Fruit fly (Drosophila melanogaster) whole organism, embryonic: ENCODE results near the gene Etl1.
A peak's percentile ranks its signal among the peaks of the same experiment; 100 is the strongest.

ENCODE experiments used
- Abd-B ChIP-seq: fragments of 200-800 bp; sonication (Bioruptor generic); optimal IDR thresholded peaks from 2 replicates; lab custom pipeline; 2018; ENCODE audit warnings: missing biosample characterization, mild to moderate bottlenecking, missing genetic modification characterization, moderate library complexity
- CG10209 ChIP-seq: fragments of 200-800 bp; sonication (Bioruptor generic); optimal IDR thresholded peaks from 3 replicates; lab custom pipeline; 2017; ENCODE audit warnings: missing biosample characterization, mild to moderate bottlenecking, missing genetic modification characterization, missing genetic modification reagents
- CG1024 ChIP-seq: fragments of 200-800 bp; sonication (Bioruptor generic); IDR thresholded peaks from 2 replicates; pipeline ENCODE4 v1.3.6; 2022; ENCODE audit warnings: missing biosample characterization, missing genetic modification characterization
- CG10431 ChIP-seq: fragments of 200-800 bp; sonication (Bioruptor generic); optimal IDR thresholded peaks from 3 replicates; lab custom pipeline; 2018; ENCODE audit warnings: missing biosample characterization, mild to moderate bottlenecking, missing genetic modification characterization
- CG10979 ChIP-seq: fragments of 200-800 bp; sonication (Bioruptor generic); optimal IDR thresholded peaks from 2 replicates; lab custom pipeline; 2018; ENCODE audit warnings: missing biosample characterization, mild to moderate bottlenecking, missing genetic modification characterization, moderate library complexity
- CG12659 ChIP-seq: fragments of 200-800 bp; sonication (Bioruptor generic); optimal IDR thresholded peaks from 3 replicates; lab custom pipeline; 2017; ENCODE audit warnings: mild to moderate bottlenecking, missing biosample characterization, missing genetic modification reagents, missing genetic modification characterization
- CG14667 ChIP-seq: fragments of 200-800 bp; sonication (Bioruptor generic); IDR thresholded peaks from 2 replicates; pipeline ENCODE4 v1.3.6; 2022; ENCODE audit warnings: missing biosample characterization, missing genetic modification characterization
- CG15269 ChIP-seq: fragments of 200-800 bp; sonication (Bioruptor generic); optimal IDR thresholded peaks from 2 replicates; lab custom pipeline; 2018; ENCODE audit warnings: missing biosample characterization, mild to moderate bottlenecking, missing genetic modification characterization, moderate library complexity
- CG1529 ChIP-seq: fragments of 200-800 bp; sonication (Bioruptor generic); optimal IDR thresholded peaks from 3 replicates; lab custom pipeline; 2018; ENCODE audit warnings: missing biosample characterization, missing genetic modification characterization
- CG1602 ChIP-seq: fragments of 200-800 bp; sonication (Bioruptor generic); optimal IDR thresholded peaks from 3 replicates; lab custom pipeline; 2016; ENCODE audit warnings: missing biosample characterization, missing genetic modification characterization
- CG16815 ChIP-seq: fragments of 200-800 bp; sonication (Bioruptor generic); optimal IDR thresholded peaks from 3 replicates; lab custom pipeline; 2017; ENCODE audit warnings: missing biosample characterization, mild to moderate bottlenecking, missing genetic modification characterization
- CG17359 ChIP-seq: fragments of 200-800 bp; sonication (Bioruptor generic); optimal IDR thresholded peaks from 3 replicates; lab custom pipeline; 2018; ENCODE audit warnings: missing biosample characterization, mild to moderate bottlenecking, missing genetic modification characterization, moderate library complexity
- CG17385 ChIP-seq: fragments of 200-800 bp; sonication (Bioruptor generic); optimal IDR thresholded peaks from 3 replicates; lab custom pipeline; 2018; ENCODE audit warnings: missing biosample characterization, mild to moderate bottlenecking, missing genetic modification characterization
- CG17829 ChIP-seq: fragments of 200-800 bp; optimal IDR thresholded peaks from 2 replicates; lab custom pipeline; 2019; ENCODE audit warnings: missing biosample characterization, mild to moderate bottlenecking, missing genetic modification characterization, moderate library complexity
- CG1832 ChIP-seq: fragments of 200-800 bp; sonication (Bioruptor generic); optimal IDR thresholded peaks from 2 replicates; lab custom pipeline; 2017; ENCODE audit warnings: missing biosample characterization, mild to moderate bottlenecking, missing genetic modification characterization, inconsistent platforms
- CG2678 ChIP-seq: fragments of 200-800 bp; sonication (Bioruptor generic); optimal IDR thresholded peaks from 3 replicates; lab custom pipeline; 2019; ENCODE audit warnings: missing biosample characterization, mild to moderate bottlenecking, missing genetic modification characterization, moderate library complexity
- CG31365 ChIP-seq: fragments of 200-800 bp; sonication (Bioruptor generic); optimal IDR thresholded peaks from 2 replicates; lab custom pipeline; 2018; ENCODE audit warnings: missing biosample characterization, mild to moderate bottlenecking, missing genetic modification characterization
- CG33213 ChIP-seq: fragments of 200-800 bp; sonication (Bioruptor generic); optimal IDR thresholded peaks from 3 replicates; lab custom pipeline; 2016; ENCODE audit warnings: missing biosample characterization, missing genetic modification characterization
- CG3407 ChIP-seq: fragments of 200-800 bp; sonication (Bioruptor generic); optimal IDR thresholded peaks from 2 replicates; lab custom pipeline; 2018; ENCODE audit warnings: missing biosample characterization, mild to moderate bottlenecking, missing genetic modification characterization
- CG34422 ChIP-seq: fragments of 200-800 bp; sonication (Bioruptor generic); IDR thresholded peaks from 3 replicates; pipeline ENCODE4 v1.3.6; 2022; ENCODE audit warnings: missing biosample characterization, missing genetic modification characterization
- CG3847 ChIP-seq: fragments of 200-800 bp; sonication (Bioruptor generic); IDR thresholded peaks from 2 replicates; pipeline ENCODE4 v1.3.6; 2022; ENCODE audit warnings: missing biosample characterization, missing genetic modification characterization
- CG4854 ChIP-seq: fragments of 200-800 bp; sonication (Bioruptor generic); optimal IDR thresholded peaks from 2 replicates; lab custom pipeline; 2016; ENCODE audit warnings: missing biosample characterization, missing genetic modification characterization, inconsistent platforms
- CG6689 ChIP-seq: fragments of 200-800 bp; sonication (Bioruptor generic); IDR thresholded peaks from 2 replicates; pipeline ENCODE4 v1.3.6; 2022; ENCODE audit warnings: missing biosample characterization, missing genetic modification characterization
- CG7745 ChIP-seq: fragments of 200-800 bp; sonication (Bioruptor generic); optimal IDR thresholded peaks from 2 replicates; lab custom pipeline; 2018; ENCODE audit warnings: missing biosample characterization, mild to moderate bottlenecking, missing genetic modification characterization, moderate library complexity
- CG7928 ChIP-seq: fragments of 200-800 bp; sonication (Bioruptor generic); optimal IDR thresholded peaks from 2 replicates; lab custom pipeline; 2017; ENCODE audit warnings: missing biosample characterization, mild to moderate bottlenecking, missing genetic modification characterization
- CG8359 ChIP-seq: fragments of 200-800 bp; sonication (Bioruptor generic); optimal IDR thresholded peaks from 2 replicates; lab custom pipeline; 2017; ENCODE audit warnings: missing biosample characterization, mild to moderate bottlenecking, missing genetic modification characterization, borderline replicate concordance
- D ChIP-seq, 2 experiments: fragments of 200-800 bp in 1 of 2; fragments of >200 bp in 1 of 2; sonication (Bioruptor generic) in 1 of 2; optimal IDR thresholded peaks; 2 replicates in 1 of 2; 3 replicates in 1 of 2; lab custom pipeline; 2017; ENCODE audit warnings: mild to moderate bottlenecking in 1 of 2, missing biosample characterization in 1 of 2, missing genetic modification characterization in 1 of 2, missing genetic modification reagents in 1 of 2
- Deaf1 ChIP-seq: fragments of 200-800 bp; optimal IDR thresholded peaks from 3 replicates; lab custom pipeline; 2019; ENCODE audit warnings: missing biosample characterization, mild to moderate bottlenecking, missing genetic modification characterization, moderate library complexity
- Dip3 ChIP-seq: fragments of 200-800 bp; sonication (Bioruptor generic); optimal IDR thresholded peaks from 3 replicates; lab custom pipeline; 2016; ENCODE audit warnings: missing biosample characterization, missing genetic modification characterization
- Dll ChIP-seq: fragments of 200-800 bp; sonication (Bioruptor generic); IDR thresholded peaks from 4 replicates; pipeline ENCODE4 v1.3.6; 2022; ENCODE audit warnings: missing biosample characterization, missing genetic modification characterization; ENCODE audit not compliant: partially characterized antibody
- E2f2 ChIP-seq: fragments of 200-800 bp; sonication (Bioruptor generic); IDR thresholded peaks from 2 replicates; pipeline ENCODE4 v1.3.6; 2022; ENCODE audit warnings: missing biosample characterization, missing genetic modification characterization
- Fer1 ChIP-seq: fragments of 200-800 bp; sonication (Bioruptor generic); optimal IDR thresholded peaks from 2 replicates; lab custom pipeline; 2017; ENCODE audit warnings: missing biosample characterization, mild to moderate bottlenecking, missing genetic modification characterization
- Fer3 ChIP-seq: fragments of 200-800 bp; sonication (Bioruptor generic); optimal IDR thresholded peaks from 2 replicates; lab custom pipeline; 2018; ENCODE audit warnings: missing biosample characterization, mild to moderate bottlenecking, missing genetic modification characterization, moderate library complexity
- HLHmδ ChIP-seq: fragments of 200-800 bp; sonication (Bioruptor generic); optimal IDR thresholded peaks from 2 replicates; lab custom pipeline; 2018; ENCODE audit warnings: missing biosample characterization, mild to moderate bottlenecking, missing genetic modification characterization, moderate library complexity
- Spps ChIP-seq: fragments of 200-800 bp; sonication (Bioruptor generic); optimal IDR thresholded peaks from 2 replicates; lab custom pipeline; 2018; ENCODE audit warnings: missing biosample characterization, mild to moderate bottlenecking, missing genetic modification characterization
- az2 ChIP-seq: fragments of 200-800 bp; sonication (Bioruptor generic); optimal IDR thresholded peaks from 3 replicates; lab custom pipeline; 2016; ENCODE audit warnings: missing biosample characterization, missing genetic modification characterization
- cato ChIP-seq: fragments of 200-800 bp; sonication (Bioruptor generic); optimal IDR thresholded peaks from 2 replicates; lab custom pipeline; 2016; ENCODE audit warnings: missing biosample characterization, missing genetic modification characterization, borderline replicate concordance
- danr ChIP-seq: fragments of 200-800 bp; sonication (Bioruptor generic); IDR thresholded peaks from 2 replicates; pipeline ENCODE4 v1.3.6; 2022; ENCODE audit warnings: missing biosample characterization, missing genetic modification characterization
- dimm ChIP-seq: fragments of 200-800 bp; sonication (Bioruptor generic); IDR thresholded peaks from 2 replicates; pipeline ENCODE4 v1.3.6; 2022; ENCODE audit warnings: missing biosample characterization, missing genetic modification characterization
- ftz-f1 ChIP-seq: fragments of 200-800 bp; sonication (Bioruptor generic); optimal IDR thresholded peaks from 2 replicates; lab custom pipeline; 2016; ENCODE audit warnings: missing biosample characterization, missing genetic modification characterization
- fu2 ChIP-seq: fragments of 200-800 bp; sonication (Bioruptor generic); optimal IDR thresholded peaks from 2 replicates; lab custom pipeline; 2016; ENCODE audit warnings: missing biosample characterization, missing genetic modification characterization
- gem ChIP-seq: fragments of 200-800 bp; sonication (Bioruptor generic); optimal IDR thresholded peaks from 2 replicates; lab custom pipeline; 2019; ENCODE audit warnings: missing biosample characterization, mild to moderate bottlenecking, missing genetic modification characterization, moderate library complexity
- gsb-n ChIP-seq: fragments of 200-800 bp; sonication (Bioruptor generic); optimal IDR thresholded peaks from 3 replicates; lab custom pipeline; 2018; ENCODE audit warnings: missing biosample characterization, mild to moderate bottlenecking, missing genetic modification characterization
- jigr1 ChIP-seq: fragments of 200-800 bp; sonication (Bioruptor generic); IDR thresholded peaks from 3 replicates; pipeline ENCODE4 v1.3.6; 2022; ENCODE audit warnings: missing biosample characterization, missing genetic modification characterization
- lbe ChIP-seq: fragments of 200-800 bp; sonication (Bioruptor generic); optimal IDR thresholded peaks from 2 replicates; lab custom pipeline; 2016; ENCODE audit warnings: missing biosample characterization, mild to moderate bottlenecking, missing genetic modification characterization
- mirr ChIP-seq: fragments of 200-800 bp; sonication (Bioruptor generic); optimal IDR thresholded peaks from 3 replicates; lab custom pipeline; 2018; ENCODE audit warnings: missing biosample characterization, mild to moderate bottlenecking, missing genetic modification characterization
- odd ChIP-seq: fragments of 200-800 bp; sonication (Bioruptor generic); optimal IDR thresholded peaks from 2 replicates; lab custom pipeline; 2017; ENCODE audit warnings: missing biosample characterization, mild to moderate bottlenecking, missing genetic modification characterization
- org-1 ChIP-seq: fragments of 200-800 bp; sonication (Bioruptor generic); optimal IDR thresholded peaks from 2 replicates; lab custom pipeline; 2017; ENCODE audit warnings: missing biosample characterization, missing genetic modification characterization
- psq ChIP-seq: fragments of 200-800 bp; sonication (Bioruptor generic); optimal IDR thresholded peaks from 2 replicates; lab custom pipeline; 2017; ENCODE audit warnings: missing biosample characterization, missing genetic modification characterization
- row ChIP-seq: fragments of 200-800 bp; sonication (Bioruptor generic); IDR thresholded peaks from 3 replicates; pipeline ENCODE4 v1.3.6; 2022; ENCODE audit warnings: missing biosample characterization, missing genetic modification characterization

The Etl1 gene

DNA sequence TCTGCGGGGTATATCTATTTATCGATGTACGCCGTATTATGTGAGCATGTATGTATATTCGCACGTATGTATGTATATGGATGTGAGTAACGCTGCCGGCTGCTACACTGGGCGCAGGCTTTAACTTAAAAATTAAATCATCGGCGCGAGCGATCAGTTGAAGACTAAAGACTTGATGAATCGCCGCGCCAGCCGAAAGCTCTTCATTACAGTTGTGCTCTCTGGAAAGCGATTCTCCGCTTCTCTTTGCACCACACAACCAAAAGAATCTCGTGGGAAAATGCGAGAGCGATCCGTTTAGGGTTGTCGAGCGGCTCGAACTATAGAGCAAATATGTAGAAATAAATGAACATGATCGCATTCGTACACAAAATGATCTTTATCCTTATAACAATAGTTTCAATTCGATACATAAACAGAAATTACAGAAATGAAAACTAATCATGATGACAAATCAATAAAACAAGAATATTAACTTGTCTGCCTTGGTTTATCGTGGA, 3.9 kb downstream of the Etl1 start, which contains the start of gene CG13124 (continued):
- TF ChIP-seq CG12659 (GFP tag; lab: Kevin White, UChicago) (peak; percentile 20), CG7928 (GFP tag; lab: Kevin White, UChicago) (no peak), CG7745 (tag; lab: Kevin White, UChicago) (no peak), CG10209 (no peak), az2 (GFP tag; lab: Kevin White, UChicago) (no peak), row (peak; percentile 70), CG17359 (no peak), CG14667 (GFP tag; lab: Robert Waterston, UW) (no peak), CG15269 (peak; percentile 44), CG6689 (no peak), CG17385 (GFP tag; lab: Kevin White, UChicago) (peak; percentile 58), danr (GFP tag; lab: Robert Waterston, UW) (no peak), CG1602 (GFP tag; lab: Kevin White, UChicago) (no peak), CG1832 (GFP tag; lab: Kevin White, UChicago) (no peak), CG16815 (GFP tag; lab: Kevin White, UChicago) (no peak), odd (no peak), Fer1 (GFP tag; lab: Kevin White, UChicago) (peak; percentile 39), jigr1 (GFP tag; lab: Robert Waterston, UW) (no peak), E2f2 (GFP tag; lab: Robert Waterston, UW) (no peak), Fer3 (tag; lab: Kevin White, UChicago) (no peak), gsb-n (tag; lab: Kevin White, UChicago) (no peak), lbe (GFP tag; lab: Kevin White, UChicago) (no peak), mirr (peak; percentile 57), dimm (GFP tag; lab: Robert Waterston, UW) (no peak), Dll (GFP tag; lab: Robert Waterston, UW) (no peak), Spps (tag; lab: Kevin White, UChicago) (no peak), gem (peak; percentile 37), D (optimal IDR thresholded peaks at IDR 0.05; lab: Kevin White, UChicago) (no peak), D (GFP tag; optimal IDR thresholded peaks at IDR 0.05; lab: Kevin White, UChicago) (no peak), Deaf1 (tag; lab: Kevin White, UChicago) (peak; percentile 34), Dip3 (no peak), CG31365 (tag; lab: Kevin White, UChicago) (peak; percentile 40), cato (GFP tag; lab: Kevin White, UChicago) (no peak), HLHmδ (no peak), CG3847 (GFP tag; lab: Robert Waterston, UW) (0 out of 2 replicates have a peak, but pooled peaks have one; percentile 7), CG17829 (tag; lab: Kevin White, UChicago) (no peak), CG1529 (GFP tag; lab: Kevin White, UChicago) (no peak), psq (GFP tag; lab: Kevin White, UChicago) (no peak), CG10979 (tag; lab: Kevin White, UChicago) (no peak), CG3407 (GFP tag; lab: Kevin White, UChicago) (no peak), CG10431 (GFP tag; lab: Kevin White, UChicago) (no peak), CG2678 (tag; lab: Kevin White, UChicago) (peak; percentile 43), CG1024 (GFP tag; lab: Robert Waterston, UW) (no peak), CG33213 (no peak), CG8359 (GFP tag; lab: Kevin White, UChicago) (no peak), CG34422 (no peak; the same call in 2 of the 3 replicates), ftz-f1 (GFP tag; lab: Kevin White, UChicago) (no peak), CG4854 (GFP tag; lab: Kevin White, UChicago) (no peak), Abd-B (GFP tag; lab: Kevin White, UChicago) (no peak), org-1 (GFP tag; lab: Kevin White, UChicago) (no peak), fu2 (GFP tag; lab: Kevin White, UChicago) (no peak)
